Fruit fly (Drosophila melanogaster) whole organism, embryonic: ENCODE data around the gene mfas.
A peak's percentile ranks its signal among the peaks of the same experiment; 100 is the strongest.

Experiments
- Antp ChIP-seq: fragments of 200-800 bp; sonication (Bioruptor generic); optimal IDR thresholded peaks from 3 replicates; lab custom pipeline; 2016; ENCODE audit warnings: missing biosample characterization, missing genetic modification characterization
- Bdp1 ChIP-seq: fragments of 200-800 bp; sonication (Bioruptor generic); optimal IDR thresholded peaks from 3 replicates; lab custom pipeline; 2016; ENCODE audit warnings: missing biosample characterization, missing genetic modification characterization
- Bgb ChIP-seq: fragments of 200-800 bp; sonication (Bioruptor generic); IDR thresholded peaks from 2 replicates; pipeline ENCODE4 v1.3.6; 2022; ENCODE audit warnings: missing biosample characterization, missing genetic modification characterization; ENCODE audit not compliant: partially characterized antibody
- CG10543 ChIP-seq: fragments of 200-800 bp; sonication (Bioruptor generic); optimal IDR thresholded peaks from 3 replicates; lab custom pipeline; 2017; ENCODE audit warnings: missing biosample characterization, mild to moderate bottlenecking, missing genetic modification characterization, moderate library complexity
- CG13894 ChIP-seq: fragments of 200-800 bp; sonication (Bioruptor generic); optimal IDR thresholded peaks from 3 replicates; lab custom pipeline; 2018; ENCODE audit warnings: missing biosample characterization, mild to moderate bottlenecking, missing genetic modification characterization, moderate library complexity
- CG14965 ChIP-seq: fragments of 200-800 bp; sonication (Bioruptor generic); optimal IDR thresholded peaks from 2 replicates; lab custom pipeline; 2016; ENCODE audit warnings: missing biosample characterization, missing genetic modification characterization, borderline replicate concordance
- CG1529 ChIP-seq: fragments of 200-800 bp; sonication (Bioruptor generic); optimal IDR thresholded peaks from 3 replicates; lab custom pipeline; 2018; ENCODE audit warnings: missing biosample characterization, missing genetic modification characterization
- CG15696 ChIP-seq: fragments of 200-800 bp; sonication (Bioruptor generic); optimal IDR thresholded peaks from 2 replicates; lab custom pipeline; 2019; ENCODE audit warnings: missing biosample characterization, mild to moderate bottlenecking, missing genetic modification characterization, moderate library complexity
- CG1647 ChIP-seq: fragments of 200-800 bp; sonication (Bioruptor generic); optimal IDR thresholded peaks from 3 replicates; lab custom pipeline; 2016; ENCODE audit warnings: missing biosample characterization, missing genetic modification characterization
- CG17361 ChIP-seq: fragments of 200-800 bp; sonication (Bioruptor generic); IDR thresholded peaks from 3 replicates; pipeline ENCODE4 v1.3.6; 2022; ENCODE audit warnings: missing biosample characterization, missing genetic modification characterization
- CG3163 ChIP-seq: fragments of 200-800 bp; sonication (Bioruptor generic); optimal IDR thresholded peaks from 3 replicates; lab custom pipeline; 2016; ENCODE audit warnings: missing biosample characterization, missing genetic modification characterization
- CG32772 ChIP-seq: fragments of 200-800 bp; sonication (Bioruptor generic); IDR thresholded peaks from 2 replicates; pipeline ENCODE4 v1.3.6; 2022; ENCODE audit warnings: missing biosample characterization, missing genetic modification characterization
- CG3281 ChIP-seq: fragments of 200-800 bp; sonication (Bioruptor generic); optimal IDR thresholded peaks from 3 replicates; lab custom pipeline; 2017; ENCODE audit warnings: missing biosample characterization, mild to moderate bottlenecking, missing genetic modification characterization
- CG6254 ChIP-seq: fragments of 200-800 bp; sonication (Bioruptor generic); optimal IDR thresholded peaks from 3 replicates; lab custom pipeline; 2017; ENCODE audit warnings: mild to moderate bottlenecking, missing biosample characterization, missing genetic modification reagents, missing genetic modification characterization
- CG7357 ChIP-seq: fragments of 200-800 bp; sonication (Bioruptor generic); IDR thresholded peaks from 3 replicates; pipeline ENCODE4 v1.3.6; 2022; ENCODE audit warnings: missing biosample characterization, missing genetic modification characterization
- CG7556 ChIP-seq: fragments of 200-800 bp; sonication (Bioruptor generic); optimal IDR thresholded peaks from 2 replicates; lab custom pipeline; 2017; ENCODE audit warnings: missing biosample characterization, mild to moderate bottlenecking, missing genetic modification characterization
- CTCF ChIP-seq: fragments of 200-800 bp; sonication (Bioruptor generic); optimal IDR thresholded peaks from 2 replicates; lab custom pipeline; 2017; ENCODE audit warnings: missing biosample characterization, mild to moderate bottlenecking, missing genetic modification characterization, moderate library complexity
- Camta ChIP-seq: fragments of 200-800 bp; sonication (Bioruptor generic); optimal IDR thresholded peaks from 2 replicates; lab custom pipeline; 2016; ENCODE audit warnings: missing biosample characterization, missing genetic modification characterization
- CkIIα-i1 ChIP-seq: fragments of 200-800 bp; sonication (Bioruptor generic); IDR thresholded peaks from 2 replicates; pipeline ENCODE4 v1.3.6; 2022; ENCODE audit warnings: missing biosample characterization, missing genetic modification characterization
- D19A ChIP-seq: fragments of 200-800 bp; optimal IDR thresholded peaks from 3 replicates; lab custom pipeline; 2019; ENCODE audit warnings: missing biosample characterization, mild to moderate bottlenecking, missing genetic modification characterization, moderate library complexity
- Deaf1 ChIP-seq: fragments of 200-800 bp; optimal IDR thresholded peaks from 3 replicates; lab custom pipeline; 2019; ENCODE audit warnings: missing biosample characterization, mild to moderate bottlenecking, missing genetic modification characterization, moderate library complexity
- Dll ChIP-seq: fragments of 200-800 bp; sonication (Bioruptor generic); IDR thresholded peaks from 4 replicates; pipeline ENCODE4 v1.3.6; 2022; ENCODE audit warnings: missing biosample characterization, missing genetic modification characterization; ENCODE audit not compliant: partially characterized antibody
- Ets65A ChIP-seq: fragments of 200-800 bp; sonication (Bioruptor generic); peaks from one replicate; lab custom pipeline; 2016; ENCODE audit warnings: missing biosample characterization, missing genetic modification characterization
- Ets97D ChIP-seq: fragments of 200-800 bp; sonication (Bioruptor generic); optimal IDR thresholded peaks from 3 replicates; lab custom pipeline; 2016; ENCODE audit warnings: missing biosample characterization, missing genetic modification characterization
- Fer1 ChIP-seq: fragments of 200-800 bp; sonication (Bioruptor generic); optimal IDR thresholded peaks from 2 replicates; lab custom pipeline; 2017; ENCODE audit warnings: missing biosample characterization, mild to moderate bottlenecking, missing genetic modification characterization
- H2.0 ChIP-seq: fragments of 200-800 bp; sonication (Bioruptor generic); IDR thresholded peaks from 2 replicates; pipeline ENCODE4 v1.3.6; 2022; ENCODE audit warnings: missing biosample characterization, missing genetic modification characterization
- Jarid2 ChIP-seq: fragments of 200-800 bp; sonication (Bioruptor generic); optimal IDR thresholded peaks from 3 replicates; lab custom pipeline; 2017; ENCODE audit warnings: mild to moderate bottlenecking, missing biosample characterization, missing genetic modification reagents, missing genetic modification characterization
- Med ChIP-seq: fragments of 200-800 bp; sonication (Bioruptor generic); peaks from one replicate; lab custom pipeline; 2016; ENCODE audit warnings: missing biosample characterization, missing genetic modification characterization, mild to moderate bottlenecking, inconsistent platforms, moderate library complexity
- NK7.1 ChIP-seq: fragments of 200-800 bp; sonication (Bioruptor generic); optimal IDR thresholded peaks from 3 replicates; lab custom pipeline; 2016; ENCODE audit warnings: missing biosample characterization, missing genetic modification characterization
- Ptx1 ChIP-seq: fragments of 200-800 bp; sonication (Bioruptor generic); IDR thresholded peaks from 2 replicates; pipeline ENCODE4 v1.3.6; 2022; ENCODE audit warnings: missing biosample characterization, missing genetic modification characterization
- Ravus ChIP-seq: fragments of 200-800 bp; sonication (Bioruptor generic); IDR thresholded peaks from 2 replicates; pipeline ENCODE4 v1.3.6; 2022; ENCODE audit warnings: missing biosample characterization, missing genetic modification characterization
- Tbp ChIP-seq: fragments of >200 bp; optimal IDR thresholded peaks from 2 replicates; lab custom pipeline; 2018; ENCODE audit warnings: missing biosample characterization, missing genetic modification characterization
- Usf ChIP-seq: fragments of 200-800 bp; sonication (Bioruptor generic); optimal IDR thresholded peaks from 2 replicates; lab custom pipeline; 2017; ENCODE audit warnings: missing genotype, missing biosample characterization, missing genetic modification characterization
- bcd ChIP-seq: fragments of 200-800 bp; sonication (Bioruptor generic); optimal IDR thresholded peaks from 2 replicates; lab custom pipeline; 2017; ENCODE audit warnings: missing biosample characterization, mild to moderate bottlenecking, missing genetic modification characterization
- chinmo ChIP-seq: fragments of 200-800 bp; sonication (Bioruptor generic); IDR thresholded peaks from 4 replicates; pipeline ENCODE4 v1.3.6; 2022; ENCODE audit warnings: missing biosample characterization, missing genetic modification characterization; ENCODE audit not compliant: partially characterized antibody
- corto ChIP-seq: fragments of 200-800 bp; sonication (Bioruptor generic); optimal IDR thresholded peaks from 2 replicates; lab custom pipeline; 2016; ENCODE audit warnings: missing biosample characterization, mild to moderate bottlenecking, missing genetic modification characterization, moderate library complexity
- cwo ChIP-seq: fragments of 200-800 bp; sonication (Bioruptor generic); optimal IDR thresholded peaks from 3 replicates; lab custom pipeline; 2017; ENCODE audit warnings: missing biosample characterization, missing genetic modification characterization, mild to moderate bottlenecking, moderate library complexity, missing genetic modification reagents
- fu2 ChIP-seq: fragments of 200-800 bp; sonication (Bioruptor generic); optimal IDR thresholded peaks from 2 replicates; lab custom pipeline; 2016; ENCODE audit warnings: missing biosample characterization, missing genetic modification characterization
- gem ChIP-seq: fragments of 200-800 bp; sonication (Bioruptor generic); optimal IDR thresholded peaks from 2 replicates; lab custom pipeline; 2019; ENCODE audit warnings: missing biosample characterization, mild to moderate bottlenecking, missing genetic modification characterization, moderate library complexity
- gfzf ChIP-seq: fragments of 200-800 bp; sonication (Bioruptor generic); optimal IDR thresholded peaks from 2 replicates; lab custom pipeline; 2016; ENCODE audit warnings: missing biosample characterization, mild to moderate bottlenecking, missing genetic modification characterization, moderate library complexity
- nerfin-2 ChIP-seq: fragments of 200-800 bp; sonication (Bioruptor generic); IDR thresholded peaks from 2 replicates; pipeline ENCODE4 v1.3.6; 2022; ENCODE audit warnings: missing biosample characterization, missing genetic modification characterization; ENCODE audit not compliant: partially characterized antibody
- nom ChIP-seq: fragments of 200-800 bp; sonication (Bioruptor generic); optimal IDR thresholded peaks from 2 replicates; lab custom pipeline; 2017; ENCODE audit warnings: missing biosample characterization, missing genetic modification characterization, mild to moderate bottlenecking, moderate library complexity, missing genetic modification reagents
- peb ChIP-seq: fragments of 200-800 bp; sonication (Bioruptor generic); IDR thresholded peaks from 2 replicates; pipeline ENCODE4 v1.3.6; 2022; ENCODE audit warnings: missing biosample characterization, missing genetic modification characterization
- pho ChIP-seq: fragments of 200-800 bp; sonication (Bioruptor generic); optimal IDR thresholded peaks from 2 replicates; lab custom pipeline; 2016; ENCODE audit warnings: missing biosample characterization, missing genetic modification characterization
- salm ChIP-seq: fragments of 200-800 bp; sonication (Bioruptor generic); optimal IDR thresholded peaks from 2 replicates; lab custom pipeline; 2018; ENCODE audit warnings: missing biosample characterization, mild to moderate bottlenecking, missing genetic modification characterization
- schlank ChIP-seq: fragments of 200-800 bp; sonication (Bioruptor generic); optimal IDR thresholded peaks from 2 replicates; lab custom pipeline; 2018; ENCODE audit warnings: missing biosample characterization, mild to moderate bottlenecking, missing genetic modification characterization
- stwl ChIP-seq: fragments of 200-800 bp; sonication (Bioruptor generic); optimal IDR thresholded peaks from 3 replicates; lab custom pipeline; 2018; ENCODE audit warnings: missing biosample characterization, mild to moderate bottlenecking, missing genetic modification characterization, moderate library complexity
- tap ChIP-seq: fragments of 200-800 bp; optimal IDR thresholded peaks from 3 replicates; lab custom pipeline; 2019; ENCODE audit warnings: missing biosample characterization, mild to moderate bottlenecking, missing genetic modification characterization, moderate library complexity
- tll ChIP-seq, 2 experiments: fragments of 200-800 bp in 1 of 2; fragments of >200 bp in 1 of 2; sonication (Bioruptor generic) in 1 of 2; optimal IDR thresholded peaks; 2 replicates each; lab custom pipeline; 2017 to 2019; ENCODE audit warnings: missing biosample characterization in 2 of 2, missing genetic modification characterization in 2 of 2, mild to moderate bottlenecking in 1 of 2, moderate library complexity in 1 of 2
- tup ChIP-seq: fragments of 200-800 bp; sonication (Bioruptor generic); optimal IDR thresholded peaks from 2 replicates; lab custom pipeline; 2016; ENCODE audit warnings: missing biosample characterization, mild to moderate bottlenecking, missing genetic modification characterization, moderate library complexity
- wor ChIP-seq: fragments of 200-800 bp; sonication (Bioruptor generic); IDR thresholded peaks from 2 replicates; pipeline ENCODE4 v1.3.6; 2022; ENCODE audit warnings: missing biosample characterization, missing genetic modification characterization

mfas gene

DNA sequence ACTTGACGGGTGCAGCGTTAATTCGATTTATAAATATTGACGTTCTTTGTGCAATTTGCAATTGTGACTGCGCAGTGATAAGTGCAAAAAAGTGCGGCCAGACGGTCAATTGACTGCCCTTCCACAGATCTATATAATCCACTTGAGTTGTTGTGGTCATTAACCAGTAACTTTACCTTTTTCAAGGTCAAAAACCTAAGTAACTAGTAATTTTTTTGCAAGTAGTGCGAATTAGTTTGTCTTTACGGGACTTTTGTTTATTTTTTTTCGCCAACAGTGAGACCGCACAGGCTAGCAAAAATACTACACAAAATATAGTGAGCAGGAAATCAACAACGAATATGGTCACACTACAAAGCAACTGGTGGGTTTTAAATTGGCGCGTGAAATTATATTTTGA, 18.5 kb downstream of the mfas start, which contains the start of gene Tango9 (continued):
- TF ChIP-seq chinmo (no peak), CTCF (GFP tag; lab: Kevin White, UChicago) (no peak), CG17361 (GFP tag; lab: Robert Waterston, UW) (0 out of 3 replicates have a peak, but pooled peaks have one; percentile 11), Deaf1 (tag; lab: Kevin White, UChicago) (no peak), corto (GFP tag; lab: Kevin White, UChicago) (no peak), cwo (GFP tag; lab: Kevin White, UChicago) (no peak), schlank (tag; lab: Kevin White, UChicago) (no peak), Camta (no peak), Usf (GFP tag; lab: Kevin White, UChicago) (no peak), CG14965 (GFP tag; lab: Kevin White, UChicago) (no peak), Fer1 (GFP tag; lab: Kevin White, UChicago) (peak; percentile 22), CG7357 (GFP tag; lab: Robert Waterston, UW) (no peak), H2.0 (no peak), NK7.1 (GFP tag; lab: Kevin White, UChicago) (no peak), CG7556 (GFP tag; lab: Kevin White, UChicago) (no peak), Ptx1 (GFP tag; lab: Robert Waterston, UW) (no peak), Bdp1 (GFP tag; lab: Kevin White, UChicago) (no peak), CkIIα-i1 (GFP tag; lab: Robert Waterston, UW) (no peak), salm (tag; lab: Kevin White, UChicago) (no peak), nerfin-2 (GFP tag; lab: Robert Waterston, UW) (no peak), tap (tag; lab: Kevin White, UChicago) (no peak), CG3281 (GFP tag; lab: Kevin White, UChicago) (no peak), pho (GFP tag; lab: Kevin White, UChicago) (no peak), Dll (GFP tag; lab: Robert Waterston, UW) (no peak), Ravus (GFP tag; lab: Robert Waterston, UW) (no peak), CG10543 (GFP tag; lab: Kevin White, UChicago) (no peak), Jarid2 (no peak), CG3163 (GFP tag; lab: Kevin White, UChicago) (no peak), Antp (no peak), Ets97D (GFP tag; lab: Kevin White, UChicago) (peak; percentile 88), CG32772 (no peak), tup (GFP tag; lab: Kevin White, UChicago) (no peak), bcd (GFP tag; lab: Kevin White, UChicago) (no peak), CG1529 (GFP tag; lab: Kevin White, UChicago) (no peak)

DNA sequence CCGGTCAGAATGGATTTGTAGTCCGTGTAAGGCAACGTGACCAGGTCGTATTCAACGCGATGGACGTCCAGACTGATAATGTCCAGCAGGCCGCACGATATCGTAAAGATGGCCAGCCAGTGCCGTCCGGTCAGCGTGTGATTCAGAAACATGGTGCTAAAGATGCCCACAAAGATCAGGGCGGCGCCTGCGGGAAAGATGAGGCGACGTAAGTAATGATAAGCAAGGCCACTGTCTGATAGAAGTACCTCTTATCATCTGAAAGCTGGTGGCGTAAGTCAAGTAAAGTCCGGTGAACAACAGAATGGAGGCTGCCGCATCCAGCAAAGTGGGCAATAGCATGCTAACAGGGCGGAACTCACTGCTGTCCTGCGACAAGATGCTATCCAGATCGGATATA, 19.3 kb downstream of the mfas start:
- peak; percentile 35 for TF ChIP-seq Med (GFP tag; lab: Kevin White, UChicago)
- 0 out of 2 replicates have a peak, but pooled peaks have one; percentile 10 for TF ChIP-seq Bgb
- TF ChIP-seq tll (GFP tag; optimal IDR thresholded peaks at IDR 0.05; lab: Kevin White, UChicago): no peak
- TF ChIP-seq CG1647: no peak
- TF ChIP-seq fu2 (GFP tag; lab: Kevin White, UChicago): no peak

DNA sequence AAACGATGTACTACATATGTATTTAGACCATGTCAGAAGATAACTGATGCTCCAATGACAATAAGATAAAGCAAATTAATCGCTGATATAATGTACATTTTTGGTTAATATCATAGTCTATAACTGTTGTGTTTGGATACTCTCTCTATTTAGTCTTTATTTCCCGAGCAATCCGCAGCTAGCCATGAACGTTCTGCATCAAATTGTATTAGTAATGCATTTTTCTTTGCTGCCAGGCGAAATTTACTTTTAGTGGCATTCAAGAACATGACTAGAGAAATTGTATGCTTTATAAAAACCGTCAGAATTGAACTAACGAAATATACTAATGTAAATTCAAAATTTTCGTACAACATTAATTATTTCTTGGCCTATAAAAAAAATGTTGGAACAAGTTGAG, 21.7 kb downstream of the mfas start, which contains the start of gene GC2:
TSS of gene GC2 (plus strand) at position 301 of the 400 bp plus-strand sequence.
- TF ChIP-seq Tbp (GFP tag; lab: Kevin White, UChicago) (no peak), stwl (tag; lab: Kevin White, UChicago) (no peak), Ets65A (GFP tag; lab: Kevin White, UChicago) (no peak), CG13894 (tag; lab: Kevin White, UChicago) (no peak), gem (tag; lab: Kevin White, UChicago) (no peak), wor (no peak), CG6254 (GFP tag; lab: Kevin White, UChicago) (no peak), D19A (tag; lab: Kevin White, UChicago) (no peak), nom (GFP tag; lab: Kevin White, UChicago) (no peak), peb (GFP tag; lab: Robert Waterston, UW) (no peak), CG15696 (no peak), Ptx1 (GFP tag; lab: Robert Waterston, UW) (no peak), gfzf (GFP tag; lab: Kevin White, UChicago) (no peak)
